Fruit fly (Drosophila melanogaster): Measurements from ENCODE around the gene CG12020.
A peak's percentile ranks its signal among the peaks of the same experiment; 100 is the strongest.

- TF ChIP-seq tai (GFP tag; optimal IDR thresholded peaks at IDR 0.05) (no peak), Jra (GFP tag; optimal IDR thresholded peaks at IDR 0.05) (no peak), fru (GFP tag; optimal IDR thresholded peaks at IDR 0.05) (no peak), HLH106 (tag; optimal IDR thresholded peaks at IDR 0.05) (peak; percentile 52), pan (optimal IDR thresholded peaks at IDR 0.05) (no peak), usp (GFP tag; optimal IDR thresholded peaks at IDR 0.05) (no peak), GATAd (GFP tag; optimal IDR thresholded peaks at IDR 0.05) (no peak), lola (GFP tag; optimal IDR thresholded peaks at IDR 0.05) (no peak), Rel (GFP tag; optimal IDR thresholded peaks at IDR 0.05) (no peak), Rel (tag; optimal IDR thresholded peaks at IDR 0.05) (no peak), psq (GFP tag; optimal IDR thresholded peaks at IDR 0.05) (peak; percentile 34), ey (GFP tag; optimal IDR thresholded peaks at IDR 0.05) (peak; percentile 52), Myc (optimal IDR thresholded peaks at IDR 0.05) (no peak), OdsH (GFP tag; optimal IDR thresholded peaks at IDR 0.05) (peak; percentile 43), br (GFP tag; optimal IDR thresholded peaks at IDR 0.05) (peak; percentile 71)
Observed at dm6 chr3L:1808631-1809030, 11.5 kb downstream of the CG12020 start.

All from whole organism, wandering third instar larva.